Worm (Caenorhabditis elegans) whole organism, late embryonic: ENCODE measurements around the gene C39B5.2.

ENCODE experiments used
- F13H6.1 ChIP-seq: sonication (generic microtip); optimal IDR thresholded peaks from 2 replicates; lab custom pipeline; 2016; ENCODE audit warnings: missing genetic modification characterization, missing compliant biosample characterization
- Y22D7AL.16 ChIP-seq: sonication (generic microtip); optimal IDR thresholded peaks from 2 replicates; lab custom pipeline; 2016; ENCODE audit warnings: missing genetic modification characterization, missing compliant biosample characterization
- ceh-18 ChIP-seq: sonication (generic microtip); optimal IDR thresholded peaks from 2 replicates; lab custom pipeline; 2016; ENCODE audit warnings: missing genetic modification characterization, missing compliant biosample characterization
- ceh-19 ChIP-seq: fragments of 200-800 bp; sonication (Bioruptor generic); optimal IDR thresholded peaks from 2 replicates; lab custom pipeline; 2018; ENCODE audit warnings: mild to moderate bottlenecking, missing genetic modification characterization, missing compliant biosample characterization
- ceh-22 ChIP-seq: sonication (generic microtip); optimal IDR thresholded peaks from 2 replicates; lab custom pipeline; 2017; ENCODE audit warnings: missing biosample characterization, missing genetic modification characterization
- ceh-31 ChIP-seq: sonication (generic microtip); optimal IDR thresholded peaks from 2 replicates; lab custom pipeline; 2016; ENCODE audit warnings: missing genetic modification characterization, missing compliant biosample characterization
- ceh-48 ChIP-seq: sonication (generic microtip); optimal IDR thresholded peaks from 2 replicates; lab custom pipeline; 2016; ENCODE audit warnings: missing genetic modification characterization, inconsistent platforms, missing compliant biosample characterization
- ceh-6 ChIP-seq: fragments of 200-800 bp; sonication (Bioruptor generic); optimal IDR thresholded peaks from 2 replicates; lab custom pipeline; 2018; ENCODE audit warnings: mild to moderate bottlenecking, missing genetic modification characterization, missing compliant biosample characterization
- dve-1 ChIP-seq: sonication (generic microtip); optimal IDR thresholded peaks from 2 replicates; lab custom pipeline; 2017; ENCODE audit warnings: antibody characterized with exemption, mild to moderate bottlenecking, missing genetic modification characterization, missing compliant biosample characterization
- elt-2 ChIP-seq: sonication (generic microtip); optimal IDR thresholded peaks from 2 replicates; lab custom pipeline; 2016; ENCODE audit warnings: missing genetic modification reagents, missing genetic modification characterization, missing compliant biosample characterization
- eyg-1 ChIP-seq: sonication (generic microtip); optimal IDR thresholded peaks from 2 replicates; lab custom pipeline; 2016; ENCODE audit warnings: missing genotype, missing genetic modification characterization, missing compliant biosample characterization
- fax-1 ChIP-seq: sonication (generic microtip); optimal IDR thresholded peaks from 2 replicates; lab custom pipeline; 2016; ENCODE audit warnings: missing genotype, missing genetic modification characterization, missing compliant biosample characterization
- hlh-13 ChIP-seq: fragments of 200-800 bp; sonication (Bioruptor generic); optimal IDR thresholded peaks from 2 replicates; lab custom pipeline; 2018; ENCODE audit warnings: mild to moderate bottlenecking, missing genetic modification characterization, missing compliant biosample characterization
- hlh-15 ChIP-seq: sonication (generic microtip); optimal IDR thresholded peaks from 2 replicates; lab custom pipeline; 2016; ENCODE audit warnings: missing genetic modification characterization, missing compliant biosample characterization
- hlh-30 ChIP-seq: sonication (generic microtip); optimal IDR thresholded peaks from 2 replicates; lab custom pipeline; 2017; ENCODE audit warnings: antibody characterized with exemption, missing genetic modification characterization, missing compliant biosample characterization; ENCODE audit not compliant: insufficient read depth
- hlh-8 ChIP-seq: sonication (generic microtip); optimal IDR thresholded peaks from 2 replicates; lab custom pipeline; 2016; ENCODE audit warnings: missing genotype, missing genetic modification characterization, missing compliant biosample characterization
- lin-11 ChIP-seq: fragments of 200-800 bp; sonication (Bioruptor generic); optimal IDR thresholded peaks from 2 replicates; lab custom pipeline; 2018; ENCODE audit warnings: mild to moderate bottlenecking, missing genetic modification characterization, missing compliant biosample characterization
- madf-2 ChIP-seq: sonication (generic microtip); optimal IDR thresholded peaks from 2 replicates; lab custom pipeline; 2017; ENCODE audit warnings: missing genetic modification characterization, missing compliant biosample characterization
- nhr-11 ChIP-seq: fragments of 150-350 bp; optimal IDR thresholded peaks from 2 replicates; lab custom pipeline; 2014; ENCODE audit warnings: missing biosample characterization, missing genetic modification characterization
- npax-4 ChIP-seq: sonication (generic microtip); optimal IDR thresholded peaks from 2 replicates; lab custom pipeline; 2016; ENCODE audit warnings: missing genetic modification characterization, missing compliant biosample characterization
- odd-2 ChIP-seq: sonication (generic microtip); optimal IDR thresholded peaks from 2 replicates; lab custom pipeline; 2017; ENCODE audit warnings: antibody characterized with exemption, mild to moderate bottlenecking, missing genetic modification characterization, missing compliant biosample characterization
- pag-3 ChIP-seq: sonication (generic microtip); optimal IDR thresholded peaks from 2 replicates; lab custom pipeline; 2016; ENCODE audit warnings: missing compliant biosample characterization, missing genetic modification characterization, borderline replicate concordance
- pat-9 ChIP-seq: fragments of 200-800 bp; sonication (Bioruptor generic); optimal IDR thresholded peaks from 2 replicates; lab custom pipeline; 2018; ENCODE audit warnings: mild to moderate bottlenecking, missing genetic modification characterization, moderate library complexity, missing compliant biosample characterization
- pha-2 ChIP-seq: sonication (generic microtip); optimal IDR thresholded peaks from 2 replicates; lab custom pipeline; 2017; ENCODE audit warnings: mild to moderate bottlenecking, missing genetic modification characterization, missing compliant biosample characterization
- pha-4 ChIP-seq: fragments of 150-350 bp; optimal IDR thresholded peaks from 2 replicates; lab custom pipeline; 2018; ENCODE audit warnings: missing biosample characterization, missing genetic modification reagents, missing genetic modification characterization
- pros-1 ChIP-seq: fragments of 150-350 bp; optimal IDR thresholded peaks from 2 replicates; lab custom pipeline; 2014; ENCODE audit warnings: missing biosample characterization, missing genetic modification reagents, missing genetic modification characterization
- ref-2 ChIP-seq: sonication (generic microtip); optimal IDR thresholded peaks from 2 replicates; lab custom pipeline; 2016; ENCODE audit warnings: missing genetic modification characterization, missing compliant biosample characterization
- sdc-2 ChIP-seq: sonication (generic microtip); optimal IDR thresholded peaks from 2 replicates; lab custom pipeline; 2016; ENCODE audit warnings: missing genotype, missing genetic modification characterization, missing compliant biosample characterization
- sox-2 ChIP-seq: fragments of 200-800 bp; sonication (Bioruptor generic); IDR thresholded peaks from 2 replicates; pipeline ENCODE4 v1.3.6; 2022; ENCODE audit warnings: missing genetic modification reagents, missing genetic modification characterization, missing compliant biosample characterization
- sox-4 ChIP-seq: sonication (generic microtip); optimal IDR thresholded peaks from 2 replicates; lab custom pipeline; 2017; ENCODE audit warnings: mild to moderate bottlenecking, missing genetic modification characterization, inconsistent platforms, missing compliant biosample characterization
- syd-9 ChIP-seq: sonication (generic microtip); optimal IDR thresholded peaks from 2 replicates; lab custom pipeline; 2016; ENCODE audit warnings: mild to moderate bottlenecking, missing genetic modification characterization, moderate library complexity, missing compliant biosample characterization
- tbx-2 ChIP-seq: sonication (generic microtip); optimal IDR thresholded peaks from 2 replicates; lab custom pipeline; 2016; ENCODE audit warnings: missing genetic modification characterization, missing compliant biosample characterization
- ttx-3 ChIP-seq: sonication (generic microtip); optimal IDR thresholded peaks from 2 replicates; lab custom pipeline; 2016; ENCODE audit warnings: missing genetic modification reagents, missing genetic modification characterization, missing compliant biosample characterization
- unc-86 ChIP-seq: sonication (generic microtip); optimal IDR thresholded peaks from 2 replicates; lab custom pipeline; 2016; ENCODE audit warnings: missing genetic modification characterization, missing compliant biosample characterization
- zip-5 ChIP-seq: sonication (generic microtip); optimal IDR thresholded peaks from 2 replicates; lab custom pipeline; 2016; ENCODE audit warnings: missing genetic modification characterization, missing compliant biosample characterization

Gene C39B5.2

ce11 chrIII:2234192-2234934, at the start of gene C39B5.2:
Gene C39B5.2 (plus strand): TSS chrIII:2234884.
- TF ChIP-seq nhr-11 (tag; lab: Kevin White, UChicago): no peak
- no peak for TF ChIP-seq Y22D7AL.16 (tag; lab: Kevin White, UChicago)
- no peak for TF ChIP-seq pha-4 (tag; lab: Kevin White, UChicago)
- TF ChIP-seq hlh-30 (tag; lab: Kevin White, UChicago): peak; percentile 65
- peak; percentile 33 for TF ChIP-seq ceh-31 (tag; lab: Kevin White, UChicago)
- no peak for TF ChIP-seq ceh-19 (GFP tag; lab: Kevin White, UChicago)
- TF ChIP-seq fax-1 (tag; lab: Kevin White, UChicago): no peak
- peak; percentile 53 for TF ChIP-seq tbx-2
- TF ChIP-seq ceh-18 (tag; lab: Kevin White, UChicago): no peak
- no peak for TF ChIP-seq ceh-48
- TF ChIP-seq ttx-3 (tag; lab: Kevin White, UChicago): no peak
- peak; percentile 67 for TF ChIP-seq ref-2 (tag; lab: Kevin White, UChicago)
- no peak for TF ChIP-seq zip-5 (tag; lab: Kevin White, UChicago)
- TF ChIP-seq madf-2: no peak
- TF ChIP-seq ceh-22 (tag; lab: Kevin White, UChicago): no peak
- no peak for TF ChIP-seq npax-4

- no peak for TF ChIP-seq hlh-13
- no peak for TF ChIP-seq sox-4
- TF ChIP-seq ceh-6 (GFP tag; lab: Kevin White, UChicago): no peak
- no peak for TF ChIP-seq dve-1 (tag; lab: Kevin White, UChicago)
- TF ChIP-seq elt-2 (tag; lab: Kevin White, UChicago): no peak
- TF ChIP-seq hlh-30 (tag; lab: Kevin White, UChicago): no peak
- TF ChIP-seq odd-2 (tag; lab: Kevin White, UChicago): no peak
- no peak for TF ChIP-seq syd-9
- no peak for TF ChIP-seq pag-3 (tag; lab: Kevin White, UChicago)
- TF ChIP-seq unc-86 (tag; lab: Kevin White, UChicago): no peak
- TF ChIP-seq hlh-15 (tag; lab: Kevin White, UChicago): no peak
- TF ChIP-seq ttx-3 (tag; lab: Kevin White, UChicago): no peak
- TF ChIP-seq hlh-8 (tag; lab: Kevin White, UChicago): no peak
- no peak for TF ChIP-seq zip-5 (tag; lab: Kevin White, UChicago)
- no peak for TF ChIP-seq pat-9 (tag; lab: Kevin White, UChicago)
- no peak for TF ChIP-seq pros-1
- no peak for TF ChIP-seq sdc-2 (tag; lab: Kevin White, UChicago)
- no peak for TF ChIP-seq tbx-2
- TF ChIP-seq ceh-48: no peak
Measured at ce11 chrIII:2197706-2198105, 37.0 kb upstream of the C39B5.2 start, which contains the start of gene C39B5.6. Gene C39B5.6 (plus strand): TSS chrIII:2198006.

ce11 chrIII:2205155-2205554, 29.5 kb upstream of the C39B5.2 start:
- no peak for TF ChIP-seq sox-2 (GFP tag; lab: Robert Waterston, UW)
- TF ChIP-seq ceh-48: peak; percentile 26

- TF ChIP-seq Y22D7AL.16 (tag; lab: Kevin White, UChicago): no peak
- TF ChIP-seq hlh-13: no peak
- no peak for TF ChIP-seq odd-2 (tag; lab: Kevin White, UChicago)
- TF ChIP-seq lin-11 (tag; lab: Kevin White, UChicago): no peak
- TF ChIP-seq eyg-1 (tag; lab: Kevin White, UChicago): no peak
- TF ChIP-seq ceh-22 (tag; lab: Kevin White, UChicago): no peak
- TF ChIP-seq pha-2 (tag; lab: Kevin White, UChicago): no peak
- no peak for TF ChIP-seq ttx-3 (tag; lab: Kevin White, UChicago)
- no peak for TF ChIP-seq F13H6.1
Measured at ce11 chrIII:2207864-2208263, 26.8 kb upstream of the C39B5.2 start, which contains the start of gene C39B5.5. Gene C39B5.5 (plus strand): TSS chrIII:2208164.
